Fruit fly (Drosophila melanogaster) Kc167 (cell line): ENCODE measurements around the gene CG32813.

Experiments
- Myc ChIP-seq: fragments of >200 bp; optimal IDR thresholded peaks from 2 replicates; lab custom pipeline; 2017; ENCODE audit warnings: missing external identifiers
- Sin3A ChIP-seq: fragments of >200 bp; optimal IDR thresholded peaks from 2 replicates; lab custom pipeline; 2018; ENCODE audit warnings: missing external identifiers
- h ChIP-seq: fragments of >200 bp; optimal IDR thresholded peaks from 3 replicates; lab custom pipeline; 2018; ENCODE audit warnings: missing external identifiers
- insv ChIP-seq: fragments of >200 bp; optimal IDR thresholded peaks from 3 replicates; lab custom pipeline; 2018; ENCODE audit warnings: missing external identifiers
- psq ChIP-seq: fragments of >200 bp; optimal IDR thresholded peaks from 2 replicates; lab custom pipeline; 2017; ENCODE audit warnings: missing external identifiers
- ttk ChIP-seq: sonication (Bioruptor generic); optimal IDR thresholded peaks from 2 replicates; lab custom pipeline; 2017; ENCODE audit warnings: missing external identifiers

The CG32813 gene

dm6 chrX:1380350-1381060 is at the start of gene CG32813, which contains the start of gene CG3719:
CG32813 (plus strand) TSS chrX:1380914.
CG3719 (minus strand) TSS chrX:1380480.
- TF ChIP-seq insv (no peak), Myc (lab: Kevin White, UChicago) (no peak), h (lab: Kevin White, UChicago) (no peak)

dm6 chrX:1337998-1338397 is 42.7 kb upstream of the CG32813 start:
- no peak for TF ChIP-seq h (lab: Kevin White, UChicago)
- TF ChIP-seq insv, result no peak
- TF ChIP-seq ttk (lab: Kevin White, UChicago), result no peak
- no peak for TF ChIP-seq Sin3A (lab: Kevin White, UChicago)
- no peak for TF ChIP-seq psq (lab: Kevin White, UChicago)
- no peak for TF ChIP-seq Myc (lab: Kevin White, UChicago)

DNA sequence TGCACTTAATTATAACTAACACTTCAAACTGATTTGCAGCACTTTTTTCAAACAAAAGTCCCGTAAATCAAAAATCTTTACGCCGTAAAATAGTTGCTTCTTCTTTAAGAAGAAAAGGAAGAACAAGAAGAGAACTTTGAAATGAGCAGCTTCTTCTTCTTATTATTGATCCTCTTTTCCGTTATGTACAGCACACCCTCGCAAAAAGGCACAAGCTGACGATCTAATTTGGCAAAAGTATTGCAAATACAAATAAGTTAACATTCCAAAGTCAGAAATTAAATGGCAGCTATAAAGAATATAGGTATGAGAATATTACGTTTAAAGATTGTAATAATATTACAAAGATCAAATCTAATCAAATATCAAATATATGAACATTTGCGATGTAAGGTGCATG is 39.2 kb upstream of the CG32813 start, which contains the start of gene CG11409:
Gene CG11409 (minus strand): TSS at position 60 of the 400 bp plus-strand sequence.
- TF ChIP-seq ttk (lab: Kevin White, UChicago) (no peak), insv (no peak), Sin3A (lab: Kevin White, UChicago) (no peak), psq (lab: Kevin White, UChicago) (no peak), Myc (lab: Kevin White, UChicago) (no peak), h (lab: Kevin White, UChicago) (no peak)

DNA sequence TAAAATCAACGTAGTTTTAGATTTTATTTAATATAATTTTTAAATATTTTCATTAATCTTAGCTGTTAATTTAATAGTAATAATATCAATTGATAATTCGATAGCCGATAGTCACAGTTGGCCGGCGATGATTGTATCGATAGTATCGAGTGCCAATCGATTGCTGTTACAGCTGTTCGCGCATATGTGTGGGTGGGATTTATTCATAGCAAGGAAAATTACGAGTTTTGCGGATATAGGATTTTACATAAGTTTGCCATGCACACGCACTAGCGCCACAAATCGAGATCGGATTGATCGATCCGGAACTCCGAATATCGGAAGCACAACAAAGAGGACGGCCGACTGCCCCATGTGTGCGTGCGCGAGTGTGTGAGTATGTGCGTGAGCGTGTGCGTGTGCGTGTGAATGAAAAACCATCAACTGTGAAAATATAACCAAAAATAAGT is 38.7 kb upstream of the CG32813 start, which contains the start of gene Naa30A:
Gene Naa30A (plus strand): TSS at position 163 of the 449 bp plus-strand sequence.
- no peak for TF ChIP-seq h (lab: Kevin White, UChicago)
- no peak for TF ChIP-seq Sin3A (lab: Kevin White, UChicago)
- TF ChIP-seq insv, result no peak

DNA sequence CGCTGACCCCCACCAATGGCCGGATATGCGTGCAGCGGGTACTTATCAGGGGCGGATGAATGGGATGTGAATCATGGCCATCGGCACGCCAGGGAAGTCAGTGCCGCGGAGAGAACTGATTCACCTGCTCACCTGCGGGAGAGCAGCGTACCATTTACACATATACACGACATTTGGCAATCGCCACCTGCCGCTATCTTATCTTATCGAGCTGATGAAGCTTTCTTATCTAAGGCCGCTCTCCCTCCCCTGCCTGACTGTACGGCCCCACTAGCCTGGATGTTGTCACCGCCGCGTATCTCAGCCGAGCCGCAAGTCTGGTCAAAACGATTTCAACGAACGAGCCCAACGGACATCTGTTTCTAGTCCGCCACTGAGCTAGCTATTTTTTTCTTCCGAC is 34.5 kb upstream of the CG32813 start, which contains the start of gene Tsp2A:
Gene Tsp2A (plus strand): TSS at position 298 of the 400 bp plus-strand sequence.
- TF ChIP-seq insv (no peak), psq (lab: Kevin White, UChicago) (no peak), Myc (lab: Kevin White, UChicago) (no peak)

DNA sequence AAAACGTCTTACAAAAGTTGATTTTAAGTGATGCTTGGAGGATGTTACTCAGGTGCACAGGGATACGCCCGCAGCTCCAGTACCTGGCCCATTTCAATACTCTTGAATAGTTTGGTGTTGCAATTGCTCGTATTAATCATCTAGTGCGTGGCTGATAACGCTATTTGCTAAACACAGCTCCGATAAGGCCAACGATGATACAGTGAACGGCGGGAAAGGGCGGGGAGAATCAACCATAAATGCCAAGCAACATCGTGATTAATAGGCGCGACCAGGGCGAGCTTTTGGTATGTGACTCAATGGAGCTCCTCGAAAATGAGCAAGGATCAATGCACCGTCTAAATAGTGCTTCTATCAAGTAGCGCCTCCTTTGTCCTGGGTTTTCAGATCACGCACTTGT is 33.9 kb upstream of the CG32813 start:
- TF ChIP-seq Myc (lab: Kevin White, UChicago), result no peak
- no peak for TF ChIP-seq ttk (lab: Kevin White, UChicago)
- no peak for TF ChIP-seq Sin3A (lab: Kevin White, UChicago)
- TF ChIP-seq h (lab: Kevin White, UChicago), result no peak
- no peak for TF ChIP-seq psq (lab: Kevin White, UChicago)
- TF ChIP-seq insv, result no peak

dm6 chrX:1349255-1349654 is 31.5 kb upstream of the CG32813 start, which contains the start of gene MTPAP:
MTPAP (minus strand) TSS chrX:1349357.
- TF ChIP-seq insv, result no peak
- TF ChIP-seq ttk (lab: Kevin White, UChicago), result no peak
- TF ChIP-seq h (lab: Kevin White, UChicago), result no peak
- TF ChIP-seq Myc (lab: Kevin White, UChicago), result no peak
- TF ChIP-seq Sin3A (lab: Kevin White, UChicago), result no peak
- TF ChIP-seq psq (lab: Kevin White, UChicago), result no peak

dm6 chrX:1353322-1354212 is 27.1 kb upstream of the CG32813 start, which contains the start of the genes CG12773 and CG11417:
CG12773 (minus strand) TSS chrX:1353981.
CG11417 (plus strand) TSS chrX:1354014.
- no peak for TF ChIP-seq h (lab: Kevin White, UChicago)
- no peak for TF ChIP-seq psq (lab: Kevin White, UChicago)
- TF ChIP-seq insv, result no peak
- TF ChIP-seq Sin3A (lab: Kevin White, UChicago), result no peak
- no peak for TF ChIP-seq Myc (lab: Kevin White, UChicago)
- TF ChIP-seq ttk (lab: Kevin White, UChicago), result no peak

DNA sequence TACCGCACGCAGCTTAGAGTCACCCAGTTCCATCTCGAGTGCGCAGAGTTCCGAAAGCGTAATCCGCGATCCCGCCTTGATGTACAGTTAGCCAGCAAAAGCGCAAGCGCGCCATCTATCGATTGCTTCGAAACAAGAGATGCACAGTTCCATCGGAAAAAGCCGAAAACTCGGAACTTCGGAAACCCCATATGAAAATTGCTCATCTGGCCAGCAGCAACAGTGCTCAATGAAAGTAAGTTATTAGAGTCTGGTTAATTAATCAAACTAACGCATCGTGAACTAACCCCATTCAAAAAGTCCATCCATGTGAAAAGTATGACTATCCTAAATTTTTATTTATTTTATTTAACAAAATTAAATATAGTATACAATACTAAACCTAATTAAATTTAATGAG is 23.2 kb upstream of the CG32813 start, which contains the start of gene png:
Gene png (minus strand): TSS at position 101 of the 400 bp plus-strand sequence.
- no peak for TF ChIP-seq Sin3A (lab: Kevin White, UChicago)
- TF ChIP-seq ttk (lab: Kevin White, UChicago), result no peak
- TF ChIP-seq psq (lab: Kevin White, UChicago), result no peak
- no peak for TF ChIP-seq Myc (lab: Kevin White, UChicago)
- no peak for TF ChIP-seq h (lab: Kevin White, UChicago)

DNA sequence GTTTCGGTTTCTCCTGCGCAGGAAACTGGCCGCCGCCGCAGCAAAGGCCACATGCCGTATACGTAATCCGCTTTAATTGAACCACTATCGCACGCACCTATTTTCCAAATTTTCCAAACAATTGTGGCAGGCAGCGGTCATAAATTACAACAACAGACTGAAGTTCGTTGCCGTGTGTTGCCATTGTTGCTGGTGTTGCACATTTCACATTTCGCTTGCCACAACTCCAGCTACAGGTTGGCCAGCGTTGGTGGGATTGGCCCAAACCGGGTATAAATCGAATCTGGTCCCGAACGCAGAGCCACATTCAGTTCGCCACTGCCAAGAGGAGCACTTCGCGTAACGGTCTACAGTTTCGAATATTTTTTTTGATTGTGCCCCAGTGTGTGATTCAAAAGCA is 11.8 kb upstream of the CG32813 start, which contains the start of gene CG14770:
Gene CG14770 (plus strand): TSS at position 301 of the 400 bp plus-strand sequence.
- TF ChIP-seq psq (lab: Kevin White, UChicago) (no peak), ttk (lab: Kevin White, UChicago) (no peak), Sin3A (lab: Kevin White, UChicago) (no peak), h (lab: Kevin White, UChicago) (no peak), Myc (lab: Kevin White, UChicago) (no peak), insv (no peak)

DNA sequence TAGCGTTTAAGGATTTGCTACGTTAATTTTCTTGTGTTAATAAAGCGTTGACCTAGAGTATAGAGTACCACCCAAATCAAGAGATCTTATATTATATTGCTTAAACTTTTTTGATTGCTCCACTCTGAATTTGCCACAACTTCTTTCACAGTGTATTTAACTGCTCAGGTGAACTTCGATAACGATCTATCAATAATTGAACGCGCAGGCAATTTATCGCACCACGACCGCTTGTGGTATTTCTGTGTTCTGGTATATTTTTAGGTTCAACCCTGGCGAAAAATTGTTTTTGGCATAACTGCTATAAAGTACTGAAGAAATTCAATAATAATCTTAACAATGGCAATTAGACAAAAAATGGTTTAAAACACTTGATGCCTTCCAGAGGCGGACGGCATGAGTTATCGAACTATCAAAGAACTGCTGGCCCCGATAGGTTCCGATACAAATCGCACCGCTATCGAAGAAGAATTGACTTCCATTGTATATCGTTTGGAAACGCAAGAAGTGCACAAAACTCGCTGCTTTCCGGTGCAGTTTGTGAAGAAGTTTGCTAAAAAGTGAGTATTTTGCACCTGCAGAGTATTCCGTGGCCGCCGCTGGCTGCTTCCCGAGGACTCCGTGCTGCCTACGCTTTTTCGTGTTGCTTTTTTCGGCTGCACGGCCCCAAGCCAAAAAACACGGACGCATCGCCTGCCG is 10.5 kb upstream of the CG32813 start, which contains the start of gene ssx:
Gene ssx (plus strand): TSS at position 477 of the 699 bp plus-strand sequence.
- TF ChIP-seq Sin3A (lab: Kevin White, UChicago), result no peak
- TF ChIP-seq psq (lab: Kevin White, UChicago), result no peak
- TF ChIP-seq insv, result no peak
- no peak for TF ChIP-seq Myc (lab: Kevin White, UChicago)
- TF ChIP-seq h (lab: Kevin White, UChicago), result no peak
- no peak for TF ChIP-seq ttk (lab: Kevin White, UChicago)
